Fruit fly (Drosophila melanogaster) whole organism, adult: Measurements from ENCODE around the gene fid.

ENCODE experiments used
- CG12768 ChIP-seq: fragments of 200-800 bp; sonication (Bioruptor generic); optimal IDR thresholded peaks from 2 replicates; lab custom pipeline; 2017; ENCODE audit warnings: missing biosample characterization, missing genetic modification characterization, mild to moderate bottlenecking, moderate library complexity, missing genetic modification reagents
- CG33017 ChIP-seq: fragments of 200-800 bp; sonication (Bioruptor generic); optimal IDR thresholded peaks from 2 replicates; lab custom pipeline; 2018; ENCODE audit warnings: missing biosample characterization, mild to moderate bottlenecking, missing genetic modification characterization, moderate library complexity
- bab1 ChIP-seq: fragments of 200-800 bp; sonication (Bioruptor generic); optimal IDR thresholded peaks from 3 replicates; lab custom pipeline; 2019; ENCODE audit warnings: missing biosample characterization, mild to moderate bottlenecking, missing genetic modification characterization, moderate library complexity
- kay ChIP-seq: fragments of 200-800 bp; sonication (Bioruptor generic); peaks from one replicate; lab custom pipeline; 2016; ENCODE audit warnings: missing biosample characterization, missing genetic modification characterization, borderline replicate concordance

DNA sequence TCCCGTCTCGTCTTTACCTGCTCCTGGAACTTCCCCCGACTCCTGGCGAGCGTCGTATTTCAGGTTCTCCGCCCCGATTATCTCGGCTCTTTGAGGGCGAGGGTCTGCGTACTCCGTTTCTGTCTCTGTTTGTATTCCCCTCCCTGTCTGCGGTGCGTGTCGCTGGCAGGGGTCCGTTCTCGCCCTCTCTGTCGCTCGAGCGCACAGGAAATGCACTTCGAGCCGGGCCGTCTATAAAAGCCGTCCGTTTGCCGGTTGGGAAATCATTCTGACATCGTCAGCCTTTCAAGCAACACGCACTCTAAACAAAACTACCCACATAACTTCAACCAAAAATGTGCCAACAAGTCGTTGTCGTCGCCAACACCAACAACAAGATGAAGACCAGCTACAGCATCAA, 40.7 kb downstream of the fid start:
- TF ChIP-seq CG12768 (no peak), bab1 (GFP tag; lab: Kevin White, UChicago) (no peak), CG33017 (tag; lab: Kevin White, UChicago) (no peak), kay (GFP tag; lab: Kevin White, UChicago) (no peak)
